Worm (Caenorhabditis elegans) whole organism, mixed stage, embryonic: ENCODE data around the gene dac-1.

ENCODE experiments used
- bed-3 ChIP-seq: fragments of 200-800 bp; sonication (Bioruptor generic); optimal IDR thresholded peaks from 3 replicates; lab custom pipeline; 2018; ENCODE audit warnings: mild to moderate bottlenecking, missing genetic modification characterization, moderate library complexity, missing compliant biosample characterization
- ceh-39 ChIP-seq: fragments of 150-350 bp; optimal IDR thresholded peaks from 2 replicates; lab custom pipeline; 2014; ENCODE audit warnings: missing biosample characterization, missing genetic modification characterization
- ceh-43 ChIP-seq: fragments of 200-800 bp; sonication (Bioruptor generic); optimal IDR thresholded peaks from 2 replicates; lab custom pipeline; 2018; ENCODE audit warnings: mild to moderate bottlenecking, missing genetic modification characterization, moderate library complexity, missing compliant biosample characterization
- ceh-83 ChIP-seq: fragments of 200-800 bp; sonication (Bioruptor generic); optimal IDR thresholded peaks from 2 replicates; lab custom pipeline; 2018; ENCODE audit warnings: mild to moderate bottlenecking, missing genetic modification characterization, missing compliant biosample characterization
- ces-1 ChIP-seq: fragments of 150-350 bp; optimal IDR thresholded peaks from 2 replicates; lab custom pipeline; 2014; ENCODE audit warnings: missing biosample characterization, missing genetic modification reagents, missing genetic modification characterization
- cnd-1 ChIP-seq: fragments of 200-800 bp; sonication (Bioruptor generic); optimal IDR thresholded peaks from 2 replicates; lab custom pipeline; 2018; ENCODE audit warnings: mild to moderate bottlenecking, missing genetic modification characterization, missing compliant biosample characterization
- drap-1 ChIP-seq: fragments of 200-800 bp; sonication (Bioruptor generic); optimal IDR thresholded peaks from 3 replicates; lab custom pipeline; 2018; ENCODE audit warnings: mild to moderate bottlenecking, missing genetic modification characterization, missing compliant biosample characterization
- elt-1 ChIP-seq: sonication (generic microtip); optimal IDR thresholded peaks from 2 replicates; lab custom pipeline; 2017; ENCODE audit warnings: missing genetic modification characterization, mild to moderate bottlenecking, missing compliant biosample characterization, antibody characterized with exemption, moderate library complexity, borderline replicate concordance; ENCODE audit not compliant: insufficient read depth
- elt-3 ChIP-seq: fragments of 150-350 bp; optimal IDR thresholded peaks from 2 replicates; lab custom pipeline; 2014; ENCODE audit warnings: missing biosample characterization, missing genetic modification characterization
- flh-1 ChIP-seq: fragments of 200-800 bp; sonication (Bioruptor generic); optimal IDR thresholded peaks from 2 replicates; lab custom pipeline; 2018; ENCODE audit warnings: mild to moderate bottlenecking, missing genetic modification characterization, moderate library complexity, missing compliant biosample characterization
- ham-2 ChIP-seq: fragments of 200-800 bp; sonication (Bioruptor generic); optimal IDR thresholded peaks from 2 replicates; lab custom pipeline; 2018; ENCODE audit warnings: mild to moderate bottlenecking, missing genetic modification characterization, missing compliant biosample characterization
- hlh-1 ChIP-seq: fragments of 150-350 bp; optimal IDR thresholded peaks from 2 replicates; lab custom pipeline; 2014; ENCODE audit warnings: missing biosample characterization, missing genetic modification reagents, missing genetic modification characterization
- lin-13 ChIP-seq: fragments of 150-350 bp; optimal IDR thresholded peaks from 2 replicates; lab custom pipeline; 2014; ENCODE audit warnings: missing biosample characterization, missing genetic modification characterization
- lin-32 ChIP-seq: fragments of 200-800 bp; sonication (Bioruptor generic); optimal IDR thresholded peaks from 2 replicates; lab custom pipeline; 2018; ENCODE audit warnings: mild to moderate bottlenecking, missing genetic modification characterization, missing compliant biosample characterization
- lsy-2 ChIP-seq: fragments of 150-350 bp; optimal IDR thresholded peaks from 2 replicates; lab custom pipeline; 2014; ENCODE audit warnings: missing biosample characterization, missing genetic modification characterization
- mab-5 ChIP-seq: fragments of 150-350 bp; optimal IDR thresholded peaks from 2 replicates; lab custom pipeline; 2014; ENCODE audit warnings: missing biosample characterization, missing genetic modification characterization
- mep-1 ChIP-seq: fragments of 150-350 bp; optimal IDR thresholded peaks from 2 replicates; lab custom pipeline; 2017; ENCODE audit warnings: missing biosample characterization, missing genetic modification reagents, missing genetic modification characterization, inconsistent platforms
- mls-2 ChIP-seq: sonication (generic microtip); optimal IDR thresholded peaks from 2 replicates; lab custom pipeline; 2016; ENCODE audit warnings: mild to moderate bottlenecking, missing genetic modification characterization, moderate library complexity, missing compliant biosample characterization
- nhr-2 ChIP-seq: fragments of 150-350 bp; optimal IDR thresholded peaks from 2 replicates; lab custom pipeline; 2014; ENCODE audit warnings: missing biosample characterization, missing genetic modification characterization
- nhr-237 ChIP-seq: fragments of 150-350 bp; optimal IDR thresholded peaks from 2 replicates; lab custom pipeline; 2014; ENCODE audit warnings: missing biosample characterization, missing genetic modification characterization
- sem-2 ChIP-seq: fragments of 200-800 bp; sonication (Bioruptor generic); optimal IDR thresholded peaks from 2 replicates; lab custom pipeline; 2018; ENCODE audit warnings: mild to moderate bottlenecking, missing genetic modification characterization, missing compliant biosample characterization
- sptf-1 ChIP-seq: sonication (generic microtip); optimal IDR thresholded peaks from 2 replicates; lab custom pipeline; 2017; ENCODE audit warnings: mild to moderate bottlenecking, missing genetic modification characterization, moderate library complexity, missing compliant biosample characterization
- unc-120 ChIP-seq: sonication (generic microtip); optimal IDR thresholded peaks from 2 replicates; lab custom pipeline; 2017; ENCODE audit warnings: missing genetic modification characterization, missing compliant biosample characterization; ENCODE audit not compliant: poor library complexity, severe bottlenecking
- unc-39 ChIP-seq: fragments of 150-350 bp; optimal IDR thresholded peaks from 2 replicates; lab custom pipeline; 2014; ENCODE audit warnings: missing biosample characterization, missing genetic modification characterization
- unc-62 ChIP-seq: fragments of 150-350 bp; optimal IDR thresholded peaks from 2 replicates; lab custom pipeline; 2014; ENCODE audit warnings: missing biosample characterization, missing genetic modification reagents, missing genetic modification characterization
- zip-8 ChIP-seq: fragments of 150-350 bp; optimal IDR thresholded peaks from 2 replicates; lab custom pipeline; 2014; ENCODE audit warnings: missing biosample characterization, missing genetic modification characterization

dac-1 gene

ce11 chrIII:853859-854359, 38.0 kb downstream of the dac-1 start, which contains the start of the genes rnp-5 and tag-51:
Gene rnp-5, minus strand, starts transcription at chrIII:853909.
Gene tag-51, plus strand, starts transcription at chrIII:854221.
- TF ChIP-seq nhr-2 (no peak), cnd-1 (tag; lab: Kevin White, UChicago) (no peak), ceh-39 (tag; lab: Kevin White, UChicago) (peak; percentile 10), ceh-83 (GFP tag; lab: Kevin White, UChicago) (no peak), ces-1 (GFP tag; lab: Kevin White, UChicago) (no peak), unc-120 (tag; lab: Kevin White, UChicago) (no peak)

- TF ChIP-seq mab-5 (tag; lab: Kevin White, UChicago) (no peak), sptf-1 (tag; lab: Kevin White, UChicago) (no peak), hlh-1 (tag; lab: Kevin White, UChicago) (no peak), lin-13 (tag; lab: Kevin White, UChicago) (no peak), mep-1 (tag; lab: Kevin White, UChicago) (no peak), unc-62 (GFP tag; lab: Kevin White, UChicago) (no peak), zip-8 (tag; lab: Kevin White, UChicago) (no peak), unc-39 (tag; lab: Kevin White, UChicago) (no peak), elt-3 (tag; lab: Kevin White, UChicago) (no peak), bed-3 (GFP tag; lab: Kevin White, UChicago) (no peak), elt-1 (no peak), flh-1 (no peak), ham-2 (GFP tag; lab: Kevin White, UChicago) (no peak), ceh-43 (GFP tag; lab: Kevin White, UChicago) (no peak), mls-2 (tag; lab: Kevin White, UChicago) (no peak)
- TF ChIP-seq, all 35 proteins: peak for 0
Measured at ce11 chrIII:856260-856659, 40.3 kb downstream of the dac-1 start, which contains the start of gene K02F3.12. Gene K02F3.12, plus strand, starts transcription at chrIII:856560.

ce11 chrIII:856908-857307, 41.0 kb downstream of the dac-1 start:
- TF ChIP-seq nhr-237 (no peak), flh-1 (no peak), ham-2 (GFP tag; lab: Kevin White, UChicago) (no peak), drap-1 (GFP tag; lab: Kevin White, UChicago) (no peak), sem-2 (no peak)

ce11 chrIII:859898-860297, 44.0 kb downstream of the dac-1 start, which contains the start of gene exos-4.2:
Gene exos-4.2, plus strand, starts transcription at chrIII:860198.
- TF ChIP-seq bed-3 (GFP tag; lab: Kevin White, UChicago), result no peak
- no peak for TF ChIP-seq ces-1 (GFP tag; lab: Kevin White, UChicago)
- TF ChIP-seq mep-1 (tag; lab: Kevin White, UChicago), result no peak
- no peak for TF ChIP-seq unc-39 (tag; lab: Kevin White, UChicago)
- TF ChIP-seq zip-8 (tag; lab: Kevin White, UChicago), result no peak
- no peak for TF ChIP-seq nhr-2
- no peak for TF ChIP-seq mab-5 (tag; lab: Kevin White, UChicago)
- TF ChIP-seq elt-1, result no peak
- no peak for TF ChIP-seq lsy-2 (tag; lab: Kevin White, UChicago)
- no peak for TF ChIP-seq hlh-1 (tag; lab: Kevin White, UChicago)
- TF ChIP-seq ceh-43 (GFP tag; lab: Kevin White, UChicago), result no peak
- no peak for TF ChIP-seq sem-2
- TF ChIP-seq unc-120 (tag; lab: Kevin White, UChicago), result no peak

ce11 chrIII:861819-862356, 45.9 kb downstream of the dac-1 start, which contains the start of gene arx-4:
Gene arx-4, plus strand, starts transcription at chrIII:862306.
- TF ChIP-seq ces-1 (GFP tag; lab: Kevin White, UChicago), result peak; percentile 93
- TF ChIP-seq mep-1 (tag; lab: Kevin White, UChicago), result no peak
- TF ChIP-seq, all 35 proteins: peak for 1

- TF ChIP-seq lin-32 (GFP tag; lab: Kevin White, UChicago) (peak; percentile 69), mls-2 (tag; lab: Kevin White, UChicago) (no peak)
Measured at ce11 chrIII:868866-869265, 52.9 kb downstream of the dac-1 start.
